Fruit fly (Drosophila melanogaster) whole organism, wandering third instar larva: Measurements from ENCODE around the gene CG43800.

Source experiments
- Abd-B ChIP-seq: fragments of >200 bp; optimal IDR thresholded peaks from 2 replicates; lab custom pipeline; 2017; ENCODE audit warnings: missing biosample characterization, missing genetic modification characterization
- CG32264 ChIP-seq: fragments of 200-800 bp; sonication (Bioruptor generic); optimal IDR thresholded peaks from 2 replicates; lab custom pipeline; 2016; ENCODE audit warnings: missing biosample characterization, missing genetic modification characterization
- CG9705 ChIP-seq: fragments of 200-800 bp; sonication (Bioruptor generic); optimal IDR thresholded peaks from 2 replicates; lab custom pipeline; 2018; ENCODE audit warnings: missing biosample characterization, mild to moderate bottlenecking, missing genetic modification characterization
- CrebA ChIP-seq: fragments of 200-800 bp; sonication (Bioruptor generic); optimal IDR thresholded peaks from 2 replicates; lab custom pipeline; 2016; ENCODE audit warnings: missing biosample characterization, mild to moderate bottlenecking, missing genetic modification characterization, borderline replicate concordance
- Dfd ChIP-seq: fragments of >200 bp; optimal IDR thresholded peaks from 2 replicates; lab custom pipeline; 2017; ENCODE audit warnings: missing biosample characterization, missing genetic modification characterization
- Dif ChIP-seq: fragments of 200-275, 200-300 bp; sonication (Bioruptor generic); optimal IDR thresholded peaks from 2 replicates; lab custom pipeline; 2018; ENCODE audit warnings: missing biosample characterization, missing genetic modification characterization; ENCODE audit not compliant: partially characterized antibody
- GATAd ChIP-seq: sonication (Bioruptor generic); optimal IDR thresholded peaks from 2 replicates; lab custom pipeline; 2016; ENCODE audit warnings: missing biosample characterization, missing genetic modification characterization
- HLH106 ChIP-seq: fragments of 200-800 bp; optimal IDR thresholded peaks from 3 replicates; lab custom pipeline; 2019; ENCODE audit warnings: missing biosample characterization, mild to moderate bottlenecking, missing genetic modification characterization, moderate library complexity
- Hnf4 ChIP-seq: fragments of 200-800 bp; sonication (Bioruptor generic); optimal IDR thresholded peaks from 2 replicates; lab custom pipeline; 2016; ENCODE audit warnings: missing biosample characterization, mild to moderate bottlenecking, missing genetic modification characterization
- Hr78 ChIP-seq: fragments of >200 bp; optimal IDR thresholded peaks from 2 replicates; lab custom pipeline; 2017; ENCODE audit warnings: missing biosample characterization, missing genetic modification characterization
- Hr83 ChIP-seq: fragments of 200-300 bp; sonication (Bioruptor generic); optimal IDR thresholded peaks from 2 replicates; lab custom pipeline; 2016; ENCODE audit warnings: missing biosample characterization, mild to moderate bottlenecking, missing genetic modification characterization, moderate library complexity; ENCODE audit not compliant: poor library complexity, severe bottlenecking
- Jra ChIP-seq: sonication (Bioruptor generic); optimal IDR thresholded peaks from 2 replicates; lab custom pipeline; 2016; ENCODE audit warnings: missing biosample characterization, missing genetic modification characterization
- Mio ChIP-seq: sonication (Bioruptor generic); optimal IDR thresholded peaks from 2 replicates; lab custom pipeline; 2016; ENCODE audit warnings: missing biosample characterization, missing genetic modification characterization
- Myc ChIP-seq: fragments of >200 bp; optimal IDR thresholded peaks from 2 replicates; lab custom pipeline; 2017
- N ChIP-seq: fragments of >200 bp; optimal IDR thresholded peaks from 2 replicates; lab custom pipeline; 2018; ENCODE audit warnings: missing biosample characterization, missing external identifiers, missing genetic modification characterization
- OdsH ChIP-seq: fragments of 200-800 bp; sonication (Bioruptor generic); optimal IDR thresholded peaks from 2 replicates; lab custom pipeline; 2016; ENCODE audit warnings: missing biosample characterization, mild to moderate bottlenecking, missing genetic modification characterization
- Rel ChIP-seq, 2 experiments: fragments of 200-800 bp; sonication (Bioruptor generic) in 1 of 2; optimal IDR thresholded peaks; 2 replicates in 1 of 2; 3 replicates in 1 of 2; lab custom pipeline; 2016 to 2019; ENCODE audit warnings: mild to moderate bottlenecking in 2 of 2, missing biosample characterization in 2 of 2, missing genetic modification characterization in 2 of 2, moderate library complexity in 1 of 2
- Sp1 ChIP-seq: fragments of 200-800 bp; sonication (Bioruptor generic); optimal IDR thresholded peaks from 3 replicates; lab custom pipeline; 2019; ENCODE audit warnings: missing biosample characterization, mild to moderate bottlenecking, missing genetic modification characterization, moderate library complexity
- Vsx2 ChIP-seq: fragments of 200-300, 225-300 bp; sonication (Bioruptor generic); optimal IDR thresholded peaks from 2 replicates; lab custom pipeline; 2018; ENCODE audit warnings: missing biosample characterization, missing genetic modification characterization; ENCODE audit not compliant: partially characterized antibody
- br ChIP-seq: fragments of 200-800 bp; sonication (Bioruptor generic); optimal IDR thresholded peaks from 2 replicates; lab custom pipeline; 2016; ENCODE audit warnings: missing biosample characterization, missing genetic modification characterization
- brk ChIP-seq: fragments of 200-800 bp; sonication (Bioruptor generic); optimal IDR thresholded peaks from 2 replicates; lab custom pipeline; 2016; ENCODE audit warnings: missing biosample characterization, mild to moderate bottlenecking, missing genetic modification characterization
- dl ChIP-seq, 2 experiments: fragments of 175-275, 200-275 bp in 1 of 2; fragments of 200-275 bp in 1 of 2; sonication (Bioruptor generic); optimal IDR thresholded peaks; lab custom pipeline; 2018; ENCODE audit warnings: mild to moderate bottlenecking in 2 of 2, missing biosample characterization in 2 of 2, missing genetic modification characterization in 2 of 2, moderate library complexity in 2 of 2; ENCODE audit not compliant: partially characterized antibody in 2 of 2, insufficient read depth in 1 of 2
- dmrt93B ChIP-seq: fragments of 200-800 bp; sonication (Bioruptor generic); optimal IDR thresholded peaks from 2 replicates; lab custom pipeline; 2018; ENCODE audit warnings: missing biosample characterization, mild to moderate bottlenecking, missing genetic modification characterization
- dsf ChIP-seq: sonication (Bioruptor generic); optimal IDR thresholded peaks from 2 replicates; lab custom pipeline; 2016; ENCODE audit warnings: missing biosample characterization, missing genetic modification characterization, borderline replicate concordance
- ey ChIP-seq: fragments of 200-800 bp; sonication (Bioruptor generic); optimal IDR thresholded peaks from 2 replicates; lab custom pipeline; 2016; ENCODE audit warnings: missing biosample characterization, missing genetic modification characterization
- foxo ChIP-seq, 2 experiments: fragments of 200-800 bp; sonication (Bioruptor generic); optimal IDR thresholded peaks; 2 replicates in 1 of 2; 3 replicates in 1 of 2; lab custom pipeline; 2016 to 2017; ENCODE audit warnings: missing biosample characterization in 2 of 2, missing genetic modification characterization in 2 of 2
- fru ChIP-seq: fragments of 200-800 bp; sonication (Bioruptor generic); optimal IDR thresholded peaks from 3 replicates; lab custom pipeline; 2016; ENCODE audit warnings: missing biosample characterization, mild to moderate bottlenecking, missing genetic modification characterization
- h ChIP-seq: fragments of 200-800 bp; sonication (Bioruptor generic); optimal IDR thresholded peaks from 3 replicates; lab custom pipeline; 2016; ENCODE audit warnings: missing biosample characterization, mild to moderate bottlenecking, missing genetic modification characterization
- jim ChIP-seq: fragments of 175-275, 200-325 bp; sonication (Bioruptor generic); optimal IDR thresholded peaks from 2 replicates; lab custom pipeline; 2016; ENCODE audit warnings: missing biosample characterization, mild to moderate bottlenecking, missing genetic modification characterization
- lola ChIP-seq: fragments of >200 bp; optimal IDR thresholded peaks from 2 replicates; lab custom pipeline; 2017; ENCODE audit warnings: missing biosample characterization, missing genetic modification characterization
- pan ChIP-seq: fragments of >200 bp; optimal IDR thresholded peaks from 2 replicates; lab custom pipeline; 2017
- psq ChIP-seq: fragments of 200-800 bp; sonication (Bioruptor generic); optimal IDR thresholded peaks from 3 replicates; lab custom pipeline; 2017; ENCODE audit warnings: missing biosample characterization, mild to moderate bottlenecking, missing genetic modification characterization, moderate library complexity
- rgr ChIP-seq: fragments of 200-800 bp; sonication (Bioruptor generic); optimal IDR thresholded peaks from 3 replicates; lab custom pipeline; 2016; ENCODE audit warnings: missing biosample characterization, mild to moderate bottlenecking, missing genetic modification characterization
- sage ChIP-seq: fragments of 200-800 bp; sonication (Bioruptor generic); optimal IDR thresholded peaks from 2 replicates; lab custom pipeline; 2016; ENCODE audit warnings: missing biosample characterization, mild to moderate bottlenecking, missing genetic modification characterization
- sv ChIP-seq: fragments of 200-800 bp; sonication (Bioruptor generic); optimal IDR thresholded peaks from 3 replicates; lab custom pipeline; 2016; ENCODE audit warnings: missing biosample characterization, missing genetic modification characterization
- tai ChIP-seq: sonication (Bioruptor generic); optimal IDR thresholded peaks from 2 replicates; lab custom pipeline; 2016; ENCODE audit warnings: missing biosample characterization, missing genetic modification characterization
- usp ChIP-seq: fragments of >200 bp; optimal IDR thresholded peaks from 2 replicates; lab custom pipeline; 2017; ENCODE audit warnings: missing biosample characterization, missing genetic modification characterization
- woc ChIP-seq: sonication (Bioruptor generic); optimal IDR thresholded peaks from 2 replicates; lab custom pipeline; 2016; ENCODE audit warnings: missing biosample characterization, mild to moderate bottlenecking, missing genetic modification characterization

CG43800 gene

dm6 chr2L:7189674-7190073 lies 42.9 kb downstream of the CG43800 start, which contains the start of gene CG4496:
Gene CG4496 (minus strand): TSS chr2L:7190010.
- TF ChIP-seq lola (GFP tag; lab: Kevin White, UChicago) (no peak), HLH106 (tag; lab: Kevin White, UChicago) (no peak), foxo (GFP tag; optimal IDR thresholded peaks at IDR 0.05; lab: Kevin White, UChicago) (no peak), jim (no peak), Abd-B (GFP tag; lab: Kevin White, UChicago) (no peak), dmrt93B (GFP tag; lab: Kevin White, UChicago) (no peak), tai (GFP tag; lab: Kevin White, UChicago) (no peak), CG9705 (GFP tag; lab: Kevin White, UChicago) (no peak), dsf (GFP tag; lab: Kevin White, UChicago) (no peak), br (GFP tag; lab: Kevin White, UChicago) (peak; percentile 6), pan (no peak), woc (no peak), Myc (lab: Kevin White, UChicago) (no peak), Hnf4 (GFP tag; lab: Kevin White, UChicago) (no peak), Mio (GFP tag; lab: Kevin White, UChicago) (no peak), rgr (GFP tag; lab: Kevin White, UChicago) (peak; percentile 17), Vsx2 (GFP tag; lab: Kevin White, UChicago) (no peak), Hr83 (GFP tag; lab: Kevin White, UChicago) (no peak), fru (no peak), psq (GFP tag; lab: Kevin White, UChicago) (peak; percentile 0), Hr78 (GFP tag; lab: Kevin White, UChicago) (no peak), Jra (GFP tag; lab: Kevin White, UChicago) (no peak), h (GFP tag; lab: Kevin White, UChicago) (peak; percentile 29), Sp1 (GFP tag; lab: Kevin White, UChicago) (peak; percentile 4), Rel (GFP tag; optimal IDR thresholded peaks at IDR 0.05; lab: Kevin White, UChicago) (no peak), Rel (tag; optimal IDR thresholded peaks at IDR 0.05; lab: Kevin White, UChicago) (no peak), ey (GFP tag; lab: Kevin White, UChicago) (no peak), sv (GFP tag; lab: Kevin White, UChicago) (no peak)

- peak; percentile 74 for TF ChIP-seq Rel (GFP tag; optimal IDR thresholded peaks at IDR 0.05; lab: Kevin White, UChicago)
- TF ChIP-seq Rel (tag; optimal IDR thresholded peaks at IDR 0.05; lab: Kevin White, UChicago), result peak; percentile 90
- peak; percentile 97 for TF ChIP-seq woc
- peak; percentile 99 for TF ChIP-seq rgr (GFP tag; lab: Kevin White, UChicago)
- no peak for TF ChIP-seq pan
- peak; percentile 99 for TF ChIP-seq h (GFP tag; lab: Kevin White, UChicago)
- peak; percentile 100 for TF ChIP-seq dmrt93B (GFP tag; lab: Kevin White, UChicago)
- peak; percentile 70 for TF ChIP-seq Dif (GFP tag; lab: Kevin White, UChicago)
- TF ChIP-seq Abd-B (GFP tag; lab: Kevin White, UChicago), result no peak
- no peak for TF ChIP-seq Vsx2 (GFP tag; lab: Kevin White, UChicago)
- TF ChIP-seq GATAd (GFP tag; lab: Kevin White, UChicago), result peak; percentile 96
- TF ChIP-seq Hr78 (GFP tag; lab: Kevin White, UChicago), result no peak
- TF ChIP-seq CG32264, result peak; percentile 98
- TF ChIP-seq sage, result peak; percentile 97
- peak; percentile 97 for TF ChIP-seq Dfd (GFP tag; lab: Kevin White, UChicago)
- peak; percentile 99 for TF ChIP-seq OdsH (GFP tag; lab: Kevin White, UChicago)
- peak; percentile 97 for TF ChIP-seq tai (GFP tag; lab: Kevin White, UChicago)
- peak; percentile 99 for TF ChIP-seq CG9705 (GFP tag; lab: Kevin White, UChicago)
- TF ChIP-seq fru, result peak; percentile 98
- TF ChIP-seq CrebA (GFP tag; lab: Kevin White, UChicago), result peak; percentile 85
- no peak for TF ChIP-seq lola (GFP tag; lab: Kevin White, UChicago)
- peak; percentile 85 for TF ChIP-seq jim
- TF ChIP-seq Jra (GFP tag; lab: Kevin White, UChicago), result peak; percentile 98
- TF ChIP-seq brk (GFP tag; lab: Kevin White, UChicago), result peak; percentile 95
- TF ChIP-seq Hr83 (GFP tag; lab: Kevin White, UChicago), result peak; percentile 46
- TF ChIP-seq foxo (GFP tag; optimal IDR thresholded peaks at IDR 0.05; lab: Kevin White, UChicago), result peak; percentile 88 to 98
- peak in 1 of 2 experiments; percentile 69 for TF ChIP-seq dl (GFP tag; optimal IDR thresholded peaks at IDR 0.05; lab: Kevin White, UChicago; ENCODE audit: insufficient read depth in 1 of 2, partially characterized antibody in 2 of 2)
- peak; percentile 100 for TF ChIP-seq HLH106 (tag; lab: Kevin White, UChicago)
- no peak for TF ChIP-seq usp (GFP tag; lab: Kevin White, UChicago)
- TF ChIP-seq br (GFP tag; lab: Kevin White, UChicago), result peak; percentile 99
- TF ChIP-seq Mio (GFP tag; lab: Kevin White, UChicago), result peak; percentile 90
- no peak for TF ChIP-seq N (GFP tag; lab: Kevin White, UChicago)
- peak; percentile 100 for TF ChIP-seq Sp1 (GFP tag; lab: Kevin White, UChicago)
- TF ChIP-seq psq (GFP tag; lab: Kevin White, UChicago), result peak; percentile 98
- TF ChIP-seq Hnf4 (GFP tag; lab: Kevin White, UChicago), result peak; percentile 98
- no peak for TF ChIP-seq Myc (lab: Kevin White, UChicago)
- peak; percentile 99 for TF ChIP-seq ey (GFP tag; lab: Kevin White, UChicago)
- TF ChIP-seq sv (GFP tag; lab: Kevin White, UChicago), result peak; percentile 96
- TF ChIP-seq dsf (GFP tag; lab: Kevin White, UChicago), result peak; percentile 95
Observed at dm6 chr2L:7188530-7188996, 44.0 kb downstream of the CG43800 start.
